Fruit fly (Drosophila melanogaster) whole organism, embryonic: ENCODE results near the gene CG7512.

Source experiments
- BEAF-32 ChIP-seq: fragments of 200-800 bp; sonication (Bioruptor generic); optimal IDR thresholded peaks from 3 replicates; lab custom pipeline; 2017; ENCODE audit warnings: missing biosample characterization, missing genetic modification characterization, mild to moderate bottlenecking, moderate library complexity, missing genetic modification reagents
- Bdp1 ChIP-seq: fragments of 200-800 bp; sonication (Bioruptor generic); optimal IDR thresholded peaks from 3 replicates; lab custom pipeline; 2016; ENCODE audit warnings: missing biosample characterization, missing genetic modification characterization
- BtbVII ChIP-seq: fragments of 200-800 bp; sonication (Bioruptor generic); optimal IDR thresholded peaks from 3 replicates; lab custom pipeline; 2017; ENCODE audit warnings: missing biosample characterization, mild to moderate bottlenecking, missing genetic modification characterization
- CG10431 ChIP-seq: fragments of 200-800 bp; sonication (Bioruptor generic); optimal IDR thresholded peaks from 3 replicates; lab custom pipeline; 2018; ENCODE audit warnings: missing biosample characterization, mild to moderate bottlenecking, missing genetic modification characterization
- CG10462 ChIP-seq: fragments of 200-800 bp; sonication (Bioruptor generic); optimal IDR thresholded peaks from 2 replicates; lab custom pipeline; 2016; ENCODE audit warnings: missing biosample characterization, missing genetic modification characterization
- CG11695 ChIP-seq: fragments of 200-800 bp; sonication (Bioruptor generic); IDR thresholded peaks from 3 replicates; pipeline ENCODE4 v1.3.6; 2022; ENCODE audit warnings: missing biosample characterization, missing genetic modification characterization
- CG11723 ChIP-seq: fragments of 200-800 bp; sonication (Bioruptor generic); optimal IDR thresholded peaks from 2 replicates; lab custom pipeline; 2017; ENCODE audit warnings: missing biosample characterization, mild to moderate bottlenecking, missing genetic modification characterization
- CG13287 ChIP-seq: fragments of 200-800 bp; sonication (Bioruptor generic); IDR thresholded peaks from 2 replicates; pipeline ENCODE4 v1.3.6; 2022; ENCODE audit warnings: missing biosample characterization, missing genetic modification characterization; ENCODE audit not compliant: partially characterized antibody
- CG13775 ChIP-seq: fragments of 200-800 bp; sonication (Bioruptor generic); optimal IDR thresholded peaks from 3 replicates; lab custom pipeline; 2017; ENCODE audit warnings: missing biosample characterization, mild to moderate bottlenecking, missing genetic modification characterization
- CG17912 ChIP-seq: fragments of 200-800 bp; sonication (Bioruptor generic); optimal IDR thresholded peaks from 2 replicates; lab custom pipeline; 2018; ENCODE audit warnings: missing biosample characterization, mild to moderate bottlenecking, missing genetic modification characterization
- CG18599 ChIP-seq: fragments of 200-800 bp; sonication (Bioruptor generic); optimal IDR thresholded peaks from 3 replicates; lab custom pipeline; 2017; ENCODE audit warnings: missing biosample characterization, missing genetic modification characterization, mild to moderate bottlenecking, moderate library complexity, missing genetic modification reagents
- CG2875 ChIP-seq: fragments of 200-800 bp; sonication (Bioruptor generic); optimal IDR thresholded peaks from 2 replicates; lab custom pipeline; 2017; ENCODE audit warnings: missing biosample characterization, mild to moderate bottlenecking, missing genetic modification characterization, missing genetic modification reagents
- CG2889 ChIP-seq: fragments of 200-800 bp; sonication (Bioruptor generic); IDR thresholded peaks from 3 replicates; pipeline ENCODE4 v1.3.6; 2022; ENCODE audit warnings: missing biosample characterization, missing genetic modification characterization
- CG31441 ChIP-seq: fragments of 200-800 bp; sonication (Bioruptor generic); IDR thresholded peaks from 2 replicates; pipeline ENCODE4 v1.3.6; 2022; ENCODE audit warnings: missing biosample characterization, missing genetic modification characterization
- CG34376 ChIP-seq: fragments of 200-800 bp; sonication (Bioruptor generic); optimal IDR thresholded peaks from 2 replicates; lab custom pipeline; 2018; ENCODE audit warnings: missing biosample characterization, mild to moderate bottlenecking, missing genetic modification characterization
- CG34422 ChIP-seq: fragments of 200-800 bp; sonication (Bioruptor generic); IDR thresholded peaks from 3 replicates; pipeline ENCODE4 v1.3.6; 2022; ENCODE audit warnings: missing biosample characterization, missing genetic modification characterization
- CG42726 ChIP-seq: fragments of 200-800 bp; sonication (Bioruptor generic); IDR thresholded peaks from 2 replicates; pipeline ENCODE4 v1.3.6; 2022; ENCODE audit warnings: missing biosample characterization, missing genetic modification characterization; ENCODE audit not compliant: partially characterized antibody
- CG6765 ChIP-seq: fragments of 200-800 bp; sonication (Bioruptor generic); optimal IDR thresholded peaks from 3 replicates; lab custom pipeline; 2017; ENCODE audit warnings: missing biosample characterization, mild to moderate bottlenecking, missing genetic modification characterization
- CG7839 ChIP-seq: fragments of 200-800 bp; sonication (Bioruptor generic); optimal IDR thresholded peaks from 3 replicates; lab custom pipeline; 2018; ENCODE audit warnings: missing biosample characterization, mild to moderate bottlenecking, missing genetic modification characterization, moderate library complexity
- CG8924 ChIP-seq: fragments of 200-800 bp; optimal IDR thresholded peaks from 3 replicates; lab custom pipeline; 2019; ENCODE audit warnings: missing biosample characterization, mild to moderate bottlenecking, missing genetic modification characterization, moderate library complexity
- CG9437 ChIP-seq: fragments of 200-800 bp; sonication (Bioruptor generic); optimal IDR thresholded peaks from 2 replicates; lab custom pipeline; 2018; ENCODE audit warnings: missing biosample characterization, mild to moderate bottlenecking, missing genetic modification characterization
- CG9609 ChIP-seq: fragments of 200-800 bp; sonication (Bioruptor generic); optimal IDR thresholded peaks from 3 replicates; lab custom pipeline; 2016; ENCODE audit warnings: missing biosample characterization, missing genetic modification characterization
- CG9817 ChIP-seq: fragments of 200-800 bp; sonication (Bioruptor generic); optimal IDR thresholded peaks from 2 replicates; lab custom pipeline; 2018; ENCODE audit warnings: missing biosample characterization, mild to moderate bottlenecking, missing genetic modification characterization, moderate library complexity
- E2f2 ChIP-seq: fragments of 200-800 bp; sonication (Bioruptor generic); IDR thresholded peaks from 2 replicates; pipeline ENCODE4 v1.3.6; 2022; ENCODE audit warnings: missing biosample characterization, missing genetic modification characterization
- HLH54F ChIP-seq: fragments of 200-800 bp; sonication (Bioruptor generic); optimal IDR thresholded peaks from 3 replicates; lab custom pipeline; 2016; ENCODE audit warnings: missing biosample characterization, missing genetic modification characterization
- HLHmδ ChIP-seq: fragments of 200-800 bp; sonication (Bioruptor generic); optimal IDR thresholded peaks from 2 replicates; lab custom pipeline; 2018; ENCODE audit warnings: missing biosample characterization, mild to moderate bottlenecking, missing genetic modification characterization, moderate library complexity
- Hey ChIP-seq: fragments of 200-800 bp; sonication (Bioruptor generic); optimal IDR thresholded peaks from 3 replicates; lab custom pipeline; 2018; ENCODE audit warnings: missing biosample characterization, mild to moderate bottlenecking, missing genetic modification characterization
- Hr51 ChIP-seq, 2 experiments: fragments of 200-800 bp; sonication (Bioruptor generic); optimal IDR thresholded peaks; 2 replicates in 1 of 2; 3 replicates in 1 of 2; lab custom pipeline; 2016 to 2018; ENCODE audit warnings: missing biosample characterization in 2 of 2, missing genetic modification characterization in 2 of 2, mild to moderate bottlenecking in 1 of 2, moderate library complexity in 1 of 2
- NC2α ChIP-seq: fragments of 200-800 bp; sonication (Bioruptor generic); optimal IDR thresholded peaks from 2 replicates; lab custom pipeline; 2016; ENCODE audit warnings: missing biosample characterization, missing genetic modification characterization
- NC2β ChIP-seq: fragments of 200-800 bp; sonication (Bioruptor generic); optimal IDR thresholded peaks from 2 replicates; lab custom pipeline; 2016; ENCODE audit warnings: missing biosample characterization, missing genetic modification characterization
- ara ChIP-seq: fragments of 200-800 bp; sonication (Bioruptor generic); IDR thresholded peaks from 2 replicates; pipeline ENCODE4 v1.3.6; 2022; ENCODE audit warnings: missing biosample characterization, missing genetic modification characterization
- az2 ChIP-seq: fragments of 200-800 bp; sonication (Bioruptor generic); optimal IDR thresholded peaks from 3 replicates; lab custom pipeline; 2016; ENCODE audit warnings: missing biosample characterization, missing genetic modification characterization
- bsh ChIP-seq, 2 experiments: fragments of 200-800 bp; sonication (Bioruptor generic); optimal IDR thresholded peaks; 2 replicates each; lab custom pipeline; 2017 to 2018; ENCODE audit warnings: mild to moderate bottlenecking in 2 of 2, missing biosample characterization in 2 of 2, missing genetic modification characterization in 2 of 2, moderate library complexity in 1 of 2
- emc ChIP-seq: fragments of 200-800 bp; sonication (Bioruptor generic); optimal IDR thresholded peaks from 2 replicates; lab custom pipeline; 2016; ENCODE audit warnings: missing biosample characterization, missing genetic modification characterization
- ewg ChIP-seq: fragments of 200-800 bp; sonication (Bioruptor generic); optimal IDR thresholded peaks from 3 replicates; lab custom pipeline; 2017; ENCODE audit warnings: mild to moderate bottlenecking, missing biosample characterization, missing genetic modification reagents, missing genetic modification characterization
- exex ChIP-seq: fragments of 200-800 bp; sonication (Bioruptor generic); optimal IDR thresholded peaks from 4 replicates; lab custom pipeline; 2018; ENCODE audit warnings: missing biosample characterization, mild to moderate bottlenecking, missing genetic modification characterization, moderate library complexity
- grn ChIP-seq: fragments of 200-800 bp; sonication (Bioruptor generic); optimal IDR thresholded peaks from 3 replicates; lab custom pipeline; 2017; ENCODE audit warnings: missing biosample characterization, missing genetic modification characterization
- gsb-n ChIP-seq: fragments of 200-800 bp; sonication (Bioruptor generic); optimal IDR thresholded peaks from 3 replicates; lab custom pipeline; 2018; ENCODE audit warnings: missing biosample characterization, mild to moderate bottlenecking, missing genetic modification characterization
- ham ChIP-seq: fragments of 200-800 bp; sonication (Bioruptor generic); IDR thresholded peaks from 2 replicates; pipeline ENCODE4 v1.3.6; 2022; ENCODE audit warnings: missing biosample characterization, missing genetic modification characterization
- inv ChIP-seq: fragments of 200-800 bp; sonication (Bioruptor generic); IDR thresholded peaks from 2 replicates; pipeline ENCODE4 v1.3.6; 2022; ENCODE audit warnings: missing biosample characterization, missing genetic modification characterization; ENCODE audit not compliant: partially characterized antibody
- lmd ChIP-seq: fragments of 200-800 bp; sonication (Bioruptor generic); IDR thresholded peaks from 2 replicates; pipeline ENCODE4 v1.3.6; 2022; ENCODE audit warnings: missing biosample characterization, missing genetic modification characterization
- luna ChIP-seq: fragments of 200-800 bp; sonication (Bioruptor generic); optimal IDR thresholded peaks from 2 replicates; lab custom pipeline; 2016; ENCODE audit warnings: missing biosample characterization, missing genetic modification characterization
- nerfin-1 ChIP-seq: fragments of 200-800 bp; sonication (Bioruptor generic); optimal IDR thresholded peaks from 3 replicates; lab custom pipeline; 2019; ENCODE audit warnings: missing biosample characterization, mild to moderate bottlenecking, missing genetic modification characterization, moderate library complexity
- otp ChIP-seq: fragments of 200-800 bp; sonication (Bioruptor generic); IDR thresholded peaks from 3 replicates; pipeline ENCODE4, ENCODE4 v1.3.6; 2022; ENCODE audit warnings: missing biosample characterization, missing genetic modification characterization
- pan ChIP-seq, 4 experiments: fragments of >200 bp in 3 of 4; fragments of 200-800 bp in 1 of 4; sonication (Bioruptor generic) in 1 of 4; optimal IDR thresholded peaks in 3 of 4; IDR thresholded peaks in 1 of 4; 2 replicates each; pipeline versions ENCODE4 v1.3.6 to Lab custom; 2017 to 2022; ENCODE audit warnings: missing biosample characterization in 2 of 4, missing genetic modification characterization in 2 of 4, mixed read lengths in 1 of 4
- sens-2 ChIP-seq: fragments of 200-800 bp; sonication (Bioruptor generic); IDR thresholded peaks from 2 replicates; pipeline ENCODE4 v1.3.6; 2022; ENCODE audit warnings: missing biosample characterization, missing genetic modification characterization
- sim ChIP-seq: fragments of 200-800 bp; sonication (Bioruptor generic); IDR thresholded peaks from 2 replicates; pipeline ENCODE4 v1.3.6; 2022; ENCODE audit warnings: missing biosample characterization, missing genetic modification characterization
- ssp ChIP-seq: fragments of 200-800 bp; sonication (Bioruptor generic); IDR thresholded peaks from 2 replicates; pipeline ENCODE4 v1.3.6; 2022; ENCODE audit warnings: missing biosample characterization, missing genetic modification characterization
- tin ChIP-seq: fragments of 200-800 bp; sonication (Bioruptor generic); optimal IDR thresholded peaks from 3 replicates; lab custom pipeline; 2016; ENCODE audit warnings: missing biosample characterization, missing genetic modification characterization
- ttk ChIP-seq: fragments of 200-800 bp; sonication (Bioruptor generic); IDR thresholded peaks from 2 replicates; pipeline ENCODE4 v2.1.2; 2022; ENCODE audit warnings: missing biosample characterization, missing genetic modification characterization

CG7512 gene

DNA sequence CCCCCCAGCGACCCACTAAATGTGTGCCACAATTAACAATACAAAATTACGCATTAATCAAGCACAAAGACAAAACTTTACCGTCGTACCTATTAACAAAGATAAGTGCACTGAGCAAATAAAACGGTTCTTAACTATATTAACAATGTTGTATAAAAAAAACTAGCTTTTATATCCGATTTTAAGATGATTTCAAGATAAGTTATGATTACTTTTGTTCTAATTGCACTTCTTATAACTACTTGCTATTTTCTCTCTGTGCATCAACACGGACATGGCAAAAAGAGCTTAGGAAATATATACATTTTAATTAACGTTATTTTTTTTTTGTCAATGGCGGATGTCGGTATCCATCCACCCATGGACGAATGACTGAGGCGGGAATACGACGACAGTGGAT lies 22.6 kb downstream of the CG7512 start (continued):
- no peak for TF ChIP-seq CG2875 (GFP tag; lab: Kevin White, UChicago)
- no peak for TF ChIP-seq pan (optimal IDR thresholded peaks at IDR 0.05; lab: Kevin White, UChicago)
- TF ChIP-seq pan (GFP tag; optimal IDR thresholded peaks at IDR 0.05 in 1 of 2, IDR thresholded peaks at IDR 0.05 in 1 of 2): peak in 1 of 2 experiments; percentile 42
- no peak for TF ChIP-seq CG8924 (tag; lab: Kevin White, UChicago)
- no peak for TF ChIP-seq CG10462 (GFP tag; lab: Kevin White, UChicago)
- no peak for TF ChIP-seq CG11695
- TF ChIP-seq nerfin-1: no peak
- 0 out of 2 replicates have a peak, but pooled peaks have one; percentile 7 for TF ChIP-seq ttk (GFP tag; lab: Robert Waterston, UW)
- TF ChIP-seq exex: no peak
- no peak for TF ChIP-seq CG13775 (GFP tag; lab: Kevin White, UChicago)
- no peak for TF ChIP-seq Hey (tag; lab: Kevin White, UChicago)
- peak in 1 of 2 experiments; percentile 35 for TF ChIP-seq Hr51 (GFP tag; optimal IDR thresholded peaks at IDR 0.05; lab: Kevin White, UChicago)
- peak; percentile 29; the same call in 1 of the 2 replicates for TF ChIP-seq CG31441 (GFP tag; lab: Robert Waterston, UW)
- no peak for TF ChIP-seq luna (GFP tag; lab: Kevin White, UChicago)
- peak; percentile 29 for TF ChIP-seq CG18599 (GFP tag; lab: Kevin White, UChicago)
- TF ChIP-seq CG13287 (GFP tag; lab: Robert Waterston, UW): no peak
- no peak for TF ChIP-seq grn (GFP tag; lab: Kevin White, UChicago)
- peak; percentile 12 for TF ChIP-seq CG7839
- no peak for TF ChIP-seq CG11723 (GFP tag; lab: Kevin White, UChicago)
- TF ChIP-seq HLH54F (GFP tag; lab: Kevin White, UChicago): no peak
- no peak for TF ChIP-seq BtbVII (GFP tag; lab: Kevin White, UChicago)
- no peak for TF ChIP-seq HLHmδ (GFP tag; lab: Kevin White, UChicago)
- 0 out of 2 replicates have a peak, but pooled peaks have one; percentile 16 for TF ChIP-seq ssp (GFP tag; lab: Robert Waterston, UW)
- TF ChIP-seq CG6765 (GFP tag; lab: Kevin White, UChicago): no peak
- TF ChIP-seq ham (GFP tag; lab: Robert Waterston, UW): no peak
- TF ChIP-seq CG34422 (GFP tag; lab: Robert Waterston, UW): 0 out of 3 replicates have a peak, but pooled peaks have one; percentile 55
- no peak for TF ChIP-seq gsb-n (tag; lab: Kevin White, UChicago)
- no peak for TF ChIP-seq CG10431 (GFP tag; lab: Kevin White, UChicago)
- no peak for TF ChIP-seq CG42726
- TF ChIP-seq NC2α (GFP tag; lab: Kevin White, UChicago): no peak
- TF ChIP-seq CG9609: no peak
- TF ChIP-seq CG17912 (GFP tag; lab: Kevin White, UChicago): no peak
- no peak for TF ChIP-seq CG2889 (GFP tag; lab: Robert Waterston, UW)
- TF ChIP-seq bsh (GFP tag; optimal IDR thresholded peaks at IDR 0.05; lab: Kevin White, UChicago): peak in 1 of 2 experiments; percentile 41
- TF ChIP-seq BEAF-32 (GFP tag; lab: Kevin White, UChicago): no peak
- TF ChIP-seq CG34376 (GFP tag; lab: Kevin White, UChicago): no peak
- TF ChIP-seq az2 (GFP tag; lab: Kevin White, UChicago): peak; percentile 2
- no peak for TF ChIP-seq Bdp1 (GFP tag; lab: Kevin White, UChicago)
- TF ChIP-seq lmd: peak; percentile 41; the same call in 1 of the 2 replicates
- TF ChIP-seq CG9437 (GFP tag; lab: Kevin White, UChicago): no peak
- TF ChIP-seq CG9817 (tag; lab: Kevin White, UChicago): no peak
- no peak for TF ChIP-seq tin (GFP tag; lab: Kevin White, UChicago)
- no peak for TF ChIP-seq ara (GFP tag; lab: Robert Waterston, UW)
- no peak for TF ChIP-seq sens-2 (GFP tag; lab: Robert Waterston, UW)
- TF ChIP-seq E2f2 (GFP tag; lab: Robert Waterston, UW): peak; percentile 25; the same call in 1 of the 2 replicates
- no peak for TF ChIP-seq ewg (GFP tag; lab: Kevin White, UChicago)
- no peak for TF ChIP-seq NC2β (GFP tag; lab: Kevin White, UChicago)
- 0 out of 3 replicates have a peak, but pooled peaks have one; percentile 19 for TF ChIP-seq otp (GFP tag; lab: Robert Waterston, UW)
- no peak for TF ChIP-seq inv (GFP tag; lab: Robert Waterston, UW)
- TF ChIP-seq emc (GFP tag; lab: Kevin White, UChicago): no peak
- no peak; the same call in 1 of the 2 replicates for TF ChIP-seq sim (GFP tag; lab: Robert Waterston, UW)
